Fruit fly (Drosophila melanogaster) whole organism, embryonic: ENCODE measurements around the gene frac.

ENCODE experiments used
- Blimp-1 ChIP-seq: fragments of 200-800 bp; sonication (Bioruptor generic); optimal IDR thresholded peaks from 3 replicates; lab custom pipeline; 2018; ENCODE audit warnings: missing biosample characterization, missing genetic modification characterization, mild to moderate bottlenecking, moderate library complexity, missing genetic modification reagents
- CG11696 ChIP-seq: fragments of 200-800 bp; sonication (Bioruptor generic); IDR thresholded peaks from 2 replicates; pipeline ENCODE4 v1.3.6; 2022; ENCODE audit warnings: missing biosample characterization, missing genetic modification characterization
- CG14860 ChIP-seq: fragments of 200-800 bp; sonication (Bioruptor generic); IDR thresholded peaks from 3 replicates; pipeline ENCODE4 v1.3.6; 2022; ENCODE audit warnings: missing biosample characterization, missing genetic modification characterization; ENCODE audit not compliant: partially characterized antibody
- CG14965 ChIP-seq: fragments of 200-800 bp; sonication (Bioruptor generic); optimal IDR thresholded peaks from 2 replicates; lab custom pipeline; 2016; ENCODE audit warnings: missing biosample characterization, missing genetic modification characterization, borderline replicate concordance
- CG15011 ChIP-seq: fragments of 200-800 bp; sonication (Bioruptor generic); optimal IDR thresholded peaks from 3 replicates; lab custom pipeline; 2018; ENCODE audit warnings: missing biosample characterization, mild to moderate bottlenecking, missing genetic modification characterization
- CG15479 ChIP-seq: fragments of 200-800 bp; sonication (Bioruptor generic); optimal IDR thresholded peaks from 3 replicates; lab custom pipeline; 2019; ENCODE audit warnings: missing biosample characterization, mild to moderate bottlenecking, missing genetic modification characterization, moderate library complexity
- CG15601 ChIP-seq: fragments of 200-800 bp; sonication (Bioruptor generic); optimal IDR thresholded peaks from 3 replicates; lab custom pipeline; 2019; ENCODE audit warnings: missing biosample characterization, mild to moderate bottlenecking, missing genetic modification characterization, moderate library complexity
- CG1603 ChIP-seq: fragments of 200-800 bp; sonication (Bioruptor generic); optimal IDR thresholded peaks from 2 replicates; lab custom pipeline; 2019; ENCODE audit warnings: missing biosample characterization, mild to moderate bottlenecking, missing genetic modification characterization, moderate library complexity
- CG17186 ChIP-seq: fragments of 200-800 bp; sonication (Bioruptor generic); optimal IDR thresholded peaks from 3 replicates; lab custom pipeline; 2017; ENCODE audit warnings: missing biosample characterization, missing genetic modification reagents, missing genetic modification characterization
- CG2889 ChIP-seq: fragments of 200-800 bp; sonication (Bioruptor generic); IDR thresholded peaks from 3 replicates; pipeline ENCODE4 v1.3.6; 2022; ENCODE audit warnings: missing biosample characterization, missing genetic modification characterization
- CG30403 ChIP-seq: fragments of 200-800 bp; sonication (Bioruptor generic); optimal IDR thresholded peaks from 3 replicates; lab custom pipeline; 2016; ENCODE audit warnings: missing biosample characterization, missing genetic modification characterization
- CG30431 ChIP-seq: fragments of 200-800 bp; sonication (Bioruptor generic); optimal IDR thresholded peaks from 2 replicates; lab custom pipeline; 2017; ENCODE audit warnings: missing biosample characterization, missing genetic modification characterization
- CG31224 ChIP-seq: fragments of 200-800 bp; sonication (Bioruptor generic); IDR thresholded peaks from 2 replicates; pipeline ENCODE4 v1.3.6; 2022; ENCODE audit warnings: missing biosample characterization, missing genetic modification characterization
- CG3163 ChIP-seq: fragments of 200-800 bp; sonication (Bioruptor generic); optimal IDR thresholded peaks from 3 replicates; lab custom pipeline; 2016; ENCODE audit warnings: missing biosample characterization, missing genetic modification characterization
- CG32532 ChIP-seq: fragments of 200-800 bp; sonication (Bioruptor generic); IDR thresholded peaks from 2 replicates; pipeline ENCODE4 v1.3.6; 2022; ENCODE audit warnings: missing biosample characterization, missing genetic modification characterization
- CG3847 ChIP-seq: fragments of 200-800 bp; sonication (Bioruptor generic); IDR thresholded peaks from 2 replicates; pipeline ENCODE4 v1.3.6; 2022; ENCODE audit warnings: missing biosample characterization, missing genetic modification characterization
- CG4360 ChIP-seq: fragments of 200-800 bp; sonication (Bioruptor generic); IDR thresholded peaks from 2 replicates; pipeline ENCODE4 v1.3.6; 2022; ENCODE audit warnings: missing biosample characterization, missing genetic modification characterization
- CG6272 ChIP-seq: fragments of 200-800 bp; sonication (Bioruptor generic); IDR thresholded peaks from 2 replicates; pipeline ENCODE4 v1.3.6; 2022; ENCODE audit warnings: missing biosample characterization, missing genetic modification characterization
- CG6689 ChIP-seq: fragments of 200-800 bp; sonication (Bioruptor generic); IDR thresholded peaks from 2 replicates; pipeline ENCODE4 v1.3.6; 2022; ENCODE audit warnings: missing biosample characterization, missing genetic modification characterization
- CG6813 ChIP-seq: fragments of 200-800 bp; sonication (Bioruptor generic); optimal IDR thresholded peaks from 2 replicates; lab custom pipeline; 2017; ENCODE audit warnings: missing biosample characterization, missing genetic modification characterization, mild to moderate bottlenecking, moderate library complexity, missing genetic modification reagents
- CG9727 ChIP-seq: fragments of 200-800 bp; sonication (Bioruptor generic); optimal IDR thresholded peaks from 3 replicates; lab custom pipeline; 2017; ENCODE audit warnings: missing biosample characterization, mild to moderate bottlenecking, missing genetic modification characterization
- Chrac-16 ChIP-seq: fragments of 200-800 bp; sonication (Bioruptor generic); optimal IDR thresholded peaks from 3 replicates; lab custom pipeline; 2016; ENCODE audit warnings: missing biosample characterization, missing genetic modification characterization
- CoRest ChIP-seq: fragments of 200-800 bp; sonication (Bioruptor generic); optimal IDR thresholded peaks from 3 replicates; lab custom pipeline; 2018; ENCODE audit warnings: missing biosample characterization, mild to moderate bottlenecking, missing genetic modification characterization, moderate library complexity
- Dfd ChIP-seq, 2 experiments: fragments of >200 bp; optimal IDR thresholded peaks; 2 replicates each; lab custom pipeline; 2017; ENCODE audit warnings: missing biosample characterization in 2 of 2, missing genetic modification characterization in 2 of 2
- Dref ChIP-seq: fragments of 200-800 bp; sonication (Bioruptor generic); IDR thresholded peaks from 2 replicates; pipeline ENCODE4 v1.3.6; 2022; ENCODE audit warnings: missing biosample characterization, missing genetic modification characterization
- HLHmδ ChIP-seq: fragments of 200-800 bp; sonication (Bioruptor generic); optimal IDR thresholded peaks from 2 replicates; lab custom pipeline; 2018; ENCODE audit warnings: missing biosample characterization, mild to moderate bottlenecking, missing genetic modification characterization, moderate library complexity
- Hr51 ChIP-seq, 2 experiments: fragments of 200-800 bp; sonication (Bioruptor generic); optimal IDR thresholded peaks; 2 replicates in 1 of 2; 3 replicates in 1 of 2; lab custom pipeline; 2016 to 2018; ENCODE audit warnings: missing biosample characterization in 2 of 2, missing genetic modification characterization in 2 of 2, mild to moderate bottlenecking in 1 of 2, moderate library complexity in 1 of 2
- Lhr ChIP-seq: fragments of 200-800 bp; sonication (Bioruptor generic); optimal IDR thresholded peaks from 3 replicates; lab custom pipeline; 2017; ENCODE audit warnings: mild to moderate bottlenecking, missing biosample characterization, missing genetic modification reagents, missing genetic modification characterization
- MBD-R2 ChIP-seq: fragments of 200-800 bp; sonication (Bioruptor generic); IDR thresholded peaks from 2 replicates; pipeline ENCODE4 v1.3.6; 2022; ENCODE audit warnings: missing biosample characterization, missing genetic modification characterization
- Nf-YB ChIP-seq: fragments of 200-800 bp; sonication (Bioruptor generic); optimal IDR thresholded peaks from 3 replicates; lab custom pipeline; 2019; ENCODE audit warnings: missing biosample characterization, mild to moderate bottlenecking, missing genetic modification characterization, moderate library complexity
- Sin3A ChIP-seq: fragments of >200 bp; optimal IDR thresholded peaks from 2 replicates; lab custom pipeline; 2018
- Sry-β ChIP-seq: fragments of 200-800 bp; sonication (Bioruptor generic); optimal IDR thresholded peaks from 2 replicates; lab custom pipeline; 2018; ENCODE audit warnings: missing biosample characterization, mild to moderate bottlenecking, missing genetic modification characterization, moderate library complexity
- Usf ChIP-seq: fragments of 200-800 bp; sonication (Bioruptor generic); optimal IDR thresholded peaks from 2 replicates; lab custom pipeline; 2017; ENCODE audit warnings: missing genotype, missing biosample characterization, missing genetic modification characterization
- YL-1 ChIP-seq: fragments of 200-800 bp; sonication (Bioruptor generic); optimal IDR thresholded peaks from 3 replicates; lab custom pipeline; 2017; ENCODE audit warnings: missing biosample characterization, mild to moderate bottlenecking, missing genetic modification characterization
- bcd ChIP-seq: fragments of 200-800 bp; sonication (Bioruptor generic); optimal IDR thresholded peaks from 2 replicates; lab custom pipeline; 2017; ENCODE audit warnings: missing biosample characterization, mild to moderate bottlenecking, missing genetic modification characterization
- bsh ChIP-seq, 2 experiments: fragments of 200-800 bp; sonication (Bioruptor generic); optimal IDR thresholded peaks; 2 replicates each; lab custom pipeline; 2017 to 2018; ENCODE audit warnings: mild to moderate bottlenecking in 2 of 2, missing biosample characterization in 2 of 2, missing genetic modification characterization in 2 of 2, moderate library complexity in 1 of 2
- cad ChIP-seq: fragments of >200 bp; optimal IDR thresholded peaks from 2 replicates; lab custom pipeline; 2017; ENCODE audit warnings: missing biosample characterization, missing genetic modification characterization
- chn ChIP-seq: fragments of 200-800 bp; sonication (Bioruptor generic); optimal IDR thresholded peaks from 2 replicates; lab custom pipeline; 2016; ENCODE audit warnings: missing biosample characterization, missing genetic modification characterization
- ci ChIP-seq: fragments of 200-800 bp; sonication (Bioruptor generic); IDR thresholded peaks from 3 replicates; pipeline ENCODE4 v1.3.6; 2022; ENCODE audit warnings: missing biosample characterization, missing genetic modification characterization
- corto ChIP-seq: fragments of 200-800 bp; sonication (Bioruptor generic); optimal IDR thresholded peaks from 2 replicates; lab custom pipeline; 2016; ENCODE audit warnings: missing biosample characterization, mild to moderate bottlenecking, missing genetic modification characterization, moderate library complexity
- crol ChIP-seq: fragments of 200-800 bp; sonication (Bioruptor generic); IDR thresholded peaks from 2 replicates; pipeline ENCODE4 v1.3.6; 2022; ENCODE audit warnings: missing biosample characterization, missing genetic modification characterization
- dimm ChIP-seq: fragments of 200-800 bp; sonication (Bioruptor generic); IDR thresholded peaks from 2 replicates; pipeline ENCODE4 v1.3.6; 2022; ENCODE audit warnings: missing biosample characterization, missing genetic modification characterization
- gcm2 ChIP-seq: fragments of 200-800 bp; sonication (Bioruptor generic); optimal IDR thresholded peaks from 2 replicates; lab custom pipeline; 2016; ENCODE audit warnings: missing biosample characterization, missing genetic modification characterization
- hbn ChIP-seq: fragments of 200-800 bp; sonication (Bioruptor generic); IDR thresholded peaks from 2 replicates; pipeline ENCODE4 v1.3.6; 2022; ENCODE audit warnings: missing biosample characterization, missing genetic modification characterization; ENCODE audit not compliant: partially characterized antibody
- knrl ChIP-seq: fragments of 200-800 bp; sonication (Bioruptor generic); IDR thresholded peaks from 3 replicates; pipeline ENCODE4 v1.3.6; 2022; ENCODE audit warnings: missing biosample characterization, missing genetic modification characterization; ENCODE audit not compliant: partially characterized antibody
- odd ChIP-seq: fragments of 200-800 bp; sonication (Bioruptor generic); optimal IDR thresholded peaks from 2 replicates; lab custom pipeline; 2017; ENCODE audit warnings: missing biosample characterization, mild to moderate bottlenecking, missing genetic modification characterization
- pita ChIP-seq: fragments of 200-800 bp; sonication (Bioruptor generic); optimal IDR thresholded peaks from 2 replicates; lab custom pipeline; 2017; ENCODE audit warnings: missing biosample characterization, mild to moderate bottlenecking, missing genetic modification characterization
- sc ChIP-seq, 3 experiments: fragments of >200 bp in 2 of 3; fragments of 200-800 bp in 1 of 3; sonication (Bioruptor generic) in 1 of 3; optimal IDR thresholded peaks; 2 replicates in 2 of 3; 3 replicates in 1 of 3; lab custom pipeline; 2017; ENCODE audit warnings: mild to moderate bottlenecking in 1 of 3, missing biosample characterization in 1 of 3, missing genetic modification characterization in 1 of 3, missing genetic modification reagents in 1 of 3
- sens-2 ChIP-seq: fragments of 200-800 bp; sonication (Bioruptor generic); IDR thresholded peaks from 2 replicates; pipeline ENCODE4 v1.3.6; 2022; ENCODE audit warnings: missing biosample characterization, missing genetic modification characterization

The frac gene

dm6 chr3L:7601122-7601841 lies 38.9 kb downstream of the frac start (continued):
- no peak for TF ChIP-seq Sin3A
- peak; percentile 23; the same call in 1 of the 2 replicates for TF ChIP-seq CG6689 (GFP tag; lab: Robert Waterston, UW)
- TF ChIP-seq CG2889 (GFP tag; lab: Robert Waterston, UW), result no peak
- no peak for TF ChIP-seq CG14965
- TF ChIP-seq dimm (GFP tag; lab: Robert Waterston, UW), result no peak
- TF ChIP-seq gcm2 (GFP tag; lab: Kevin White, UChicago), result no peak
- TF ChIP-seq CG9727 (GFP tag; lab: Kevin White, UChicago), result no peak
- no peak for TF ChIP-seq odd (GFP tag; lab: Kevin White, UChicago)
- TF ChIP-seq CG11696 (GFP tag; lab: Robert Waterston, UW), result no peak
- peak; percentile 29; the same call in 1 of the 2 replicates for TF ChIP-seq crol (GFP tag; lab: Robert Waterston, UW)
- no peak for TF ChIP-seq CG30431 (GFP tag; lab: Kevin White, UChicago)
- no peak for TF ChIP-seq CG31224
- no peak for TF ChIP-seq Usf
- no peak for TF ChIP-seq hbn
- no peak for TF ChIP-seq chn (GFP tag; lab: Kevin White, UChicago)
- TF ChIP-seq bcd (GFP tag; lab: Kevin White, UChicago), result no peak
- TF ChIP-seq Chrac-16 (GFP tag; lab: Kevin White, UChicago), result no peak
- TF ChIP-seq CG3847 (GFP tag; lab: Robert Waterston, UW), result no peak
- no peak for TF ChIP-seq CG3163 (GFP tag; lab: Kevin White, UChicago)
- TF ChIP-seq Lhr (GFP tag; lab: Kevin White, UChicago), result no peak
- no peak for TF ChIP-seq CG32532 (GFP tag; lab: Robert Waterston, UW)
- no peak for TF ChIP-seq Nf-YB (GFP tag; lab: Kevin White, UChicago)
- TF ChIP-seq CG15601 (tag; lab: Kevin White, UChicago), result no peak
- TF ChIP-seq CG1603 (tag; lab: Kevin White, UChicago), result no peak
- TF ChIP-seq CG15479, result no peak
- TF ChIP-seq CG30403 (GFP tag; lab: Kevin White, UChicago), result peak; percentile 28
- TF ChIP-seq Blimp-1 (GFP tag; lab: Kevin White, UChicago), result peak; percentile 37
- no peak for TF ChIP-seq CoRest (tag; lab: Kevin White, UChicago)
- no peak for TF ChIP-seq pita (GFP tag; lab: Kevin White, UChicago)
- no peak for TF ChIP-seq Dref (GFP tag; lab: Robert Waterston, UW)
- no peak for TF ChIP-seq CG4360 (GFP tag; lab: Robert Waterston, UW)
- no peak for TF ChIP-seq CG6272 (GFP tag; lab: Robert Waterston, UW)
- TF ChIP-seq CG15011 (GFP tag; lab: Kevin White, UChicago), result no peak
- TF ChIP-seq sens-2, result no peak
- TF ChIP-seq CG14860, result no peak
- peak in 1 of 2 experiments; percentile 37 for TF ChIP-seq Hr51 (GFP tag; optimal IDR thresholded peaks at IDR 0.05; lab: Kevin White, UChicago)
- no peak for TF ChIP-seq knrl (GFP tag; lab: Robert Waterston, UW)
- TF ChIP-seq CG6813 (GFP tag; lab: Kevin White, UChicago), result no peak
- TF ChIP-seq CG17186, result no peak
- TF ChIP-seq Sry-β, result no peak
- TF ChIP-seq Dfd (GFP tag; optimal IDR thresholded peaks at IDR 0.05; lab: Kevin White, UChicago), result no peak
- 0 out of 3 replicates have a peak, but pooled peaks have one; percentile 11 for TF ChIP-seq ci (GFP tag; lab: Robert Waterston, UW)
- no peak for TF ChIP-seq cad (GFP tag; lab: Kevin White, UChicago)
- no peak for TF ChIP-seq sc (optimal IDR thresholded peaks at IDR 0.05; lab: Kevin White, UChicago)
- no peak for TF ChIP-seq sc (GFP tag; optimal IDR thresholded peaks at IDR 0.05; lab: Kevin White, UChicago)
- TF ChIP-seq YL-1 (GFP tag; lab: Kevin White, UChicago), result no peak
- peak in 1 of 2 experiments; percentile 41 for TF ChIP-seq bsh (GFP tag; optimal IDR thresholded peaks at IDR 0.05; lab: Kevin White, UChicago)
- no peak for TF ChIP-seq MBD-R2 (GFP tag; lab: Robert Waterston, UW)
- TF ChIP-seq HLHmδ (GFP tag; lab: Kevin White, UChicago), result no peak
- no peak for TF ChIP-seq corto
